Worm (Caenorhabditis elegans) whole organism, L4/young adult: ENCODE results near the gene idpp-6.

Experiments
- W03F9.2 ChIP-seq: fragments of 150-350 bp; optimal IDR thresholded peaks from 2 replicates; lab custom pipeline; 2014; ENCODE audit warnings: missing biosample characterization, missing genetic modification characterization
- dao-5 ChIP-seq: sonication (generic microtip); optimal IDR thresholded peaks from 2 replicates; lab custom pipeline; 2016; ENCODE audit warnings: missing genotype, missing genetic modification characterization, moderate library complexity, missing compliant biosample characterization
- him-1 ChIP-seq: sonication (generic microtip); optimal IDR thresholded peaks from 2 replicates; lab custom pipeline; 2016; ENCODE audit warnings: missing genotype, missing genetic modification reagents, missing genetic modification characterization, missing compliant biosample characterization

Gene idpp-6

DNA sequence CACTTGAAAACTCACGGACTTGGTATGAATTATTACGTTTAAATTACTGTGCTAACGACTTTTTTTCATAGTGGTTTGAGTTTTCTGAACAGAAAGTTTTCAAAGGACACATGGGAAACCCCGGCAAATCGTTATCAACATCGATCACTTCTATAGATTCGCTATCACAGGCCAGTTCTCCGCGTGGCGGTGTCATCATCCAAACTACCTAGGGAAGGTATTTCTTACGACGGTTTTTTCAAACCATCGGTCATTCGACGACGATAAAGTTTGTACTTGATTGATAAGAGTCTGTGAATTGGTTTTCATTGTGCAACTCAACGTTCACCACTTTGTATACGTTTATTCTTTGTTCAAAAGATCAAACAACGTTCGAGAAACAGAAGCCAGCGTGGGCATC lies 38.4 kb upstream of the idpp-6 start:
- TF ChIP-seq him-1 (no peak), W03F9.2 (peak; percentile 1), dao-5 (tag; lab: Kevin White, UChicago) (no peak)

DNA sequence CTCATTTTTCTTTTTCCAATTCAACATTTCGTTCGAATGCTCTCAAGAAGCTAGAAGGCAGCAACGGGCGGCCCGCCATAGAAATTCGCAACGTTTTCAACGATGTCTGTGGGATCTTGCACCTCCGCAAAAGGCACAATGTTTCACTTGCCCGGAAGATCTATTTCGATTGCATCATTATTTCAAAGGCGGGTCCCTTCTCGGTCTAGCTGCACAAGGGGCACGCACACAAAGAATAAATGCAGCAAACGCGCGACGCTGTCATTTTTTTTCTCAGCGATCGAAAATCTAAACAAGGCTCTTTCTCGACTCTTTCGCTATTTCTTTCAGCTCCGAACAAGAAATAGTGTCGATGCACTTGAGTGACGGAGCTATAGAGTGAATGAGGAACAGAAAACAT lies 38.0 kb upstream of the idpp-6 start:
- TF ChIP-seq him-1 (peak; percentile 26), dao-5 (tag; lab: Kevin White, UChicago) (no peak)

DNA sequence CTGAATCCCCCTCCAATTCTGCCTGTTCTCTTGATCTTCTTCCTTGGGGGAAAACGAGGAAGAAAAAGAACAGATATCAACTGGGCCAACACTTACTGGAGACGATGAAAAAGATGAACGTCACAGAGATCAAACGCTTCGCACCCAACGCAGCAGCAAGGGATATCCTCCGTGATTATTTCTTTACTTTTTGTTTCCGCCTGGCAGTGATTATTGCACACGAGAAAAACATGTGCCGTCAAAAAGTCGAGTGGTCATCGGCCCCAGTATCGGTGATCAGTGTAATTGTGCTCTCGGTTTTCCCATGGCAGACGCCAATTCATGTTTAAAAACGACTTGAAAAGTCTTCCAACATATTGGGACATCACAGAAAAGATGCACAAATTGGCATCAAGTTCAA lies 37.4 kb upstream of the idpp-6 start:
- TF ChIP-seq W03F9.2: no peak
- no peak for TF ChIP-seq dao-5 (tag; lab: Kevin White, UChicago)
- TF ChIP-seq him-1: no peak

DNA sequence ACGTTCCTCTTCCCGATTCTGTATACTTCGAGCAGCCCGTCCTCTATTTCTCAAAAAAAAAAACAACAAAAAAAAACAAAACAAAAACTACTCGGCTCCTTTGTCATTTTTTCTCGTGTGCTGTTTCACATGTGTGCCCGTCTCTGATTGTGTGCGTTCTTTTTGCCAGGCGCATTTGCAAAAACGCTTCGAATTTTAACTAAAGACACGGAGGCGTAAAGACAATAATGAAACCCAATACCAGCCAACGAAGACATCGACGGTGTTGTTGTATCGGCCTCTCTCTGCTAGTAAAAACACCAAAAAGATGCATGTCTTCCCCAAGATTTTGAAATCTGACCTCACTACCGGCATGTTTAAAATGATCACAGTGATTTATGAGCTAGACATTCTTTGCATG lies 36.1 kb upstream of the idpp-6 start:
- TF ChIP-seq W03F9.2: no peak
- no peak for TF ChIP-seq dao-5 (tag; lab: Kevin White, UChicago)

DNA sequence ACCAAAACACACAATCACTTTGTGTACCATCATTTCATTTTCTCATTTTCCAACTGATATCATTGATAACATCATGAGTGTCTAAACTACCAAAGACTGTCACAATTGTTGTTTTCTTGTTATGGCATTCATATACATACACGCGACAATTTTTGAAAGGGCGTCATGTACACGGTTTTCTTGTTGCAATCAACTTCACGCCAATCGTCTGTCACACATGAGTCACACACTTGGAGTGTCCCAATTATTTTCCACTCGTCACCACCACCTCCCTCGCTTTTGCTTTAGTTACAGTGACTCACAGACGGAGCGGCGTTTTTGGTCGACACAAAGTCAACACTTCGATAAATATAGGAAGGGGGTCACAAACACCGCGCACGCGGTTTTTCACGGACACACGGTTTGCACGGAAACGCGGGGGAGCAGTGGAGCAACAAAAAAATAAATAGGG lies 35.0 kb upstream of the idpp-6 start:
- no peak for TF ChIP-seq him-1
- no peak for TF ChIP-seq dao-5 (tag; lab: Kevin White, UChicago)
- TF ChIP-seq W03F9.2: no peak

DNA sequence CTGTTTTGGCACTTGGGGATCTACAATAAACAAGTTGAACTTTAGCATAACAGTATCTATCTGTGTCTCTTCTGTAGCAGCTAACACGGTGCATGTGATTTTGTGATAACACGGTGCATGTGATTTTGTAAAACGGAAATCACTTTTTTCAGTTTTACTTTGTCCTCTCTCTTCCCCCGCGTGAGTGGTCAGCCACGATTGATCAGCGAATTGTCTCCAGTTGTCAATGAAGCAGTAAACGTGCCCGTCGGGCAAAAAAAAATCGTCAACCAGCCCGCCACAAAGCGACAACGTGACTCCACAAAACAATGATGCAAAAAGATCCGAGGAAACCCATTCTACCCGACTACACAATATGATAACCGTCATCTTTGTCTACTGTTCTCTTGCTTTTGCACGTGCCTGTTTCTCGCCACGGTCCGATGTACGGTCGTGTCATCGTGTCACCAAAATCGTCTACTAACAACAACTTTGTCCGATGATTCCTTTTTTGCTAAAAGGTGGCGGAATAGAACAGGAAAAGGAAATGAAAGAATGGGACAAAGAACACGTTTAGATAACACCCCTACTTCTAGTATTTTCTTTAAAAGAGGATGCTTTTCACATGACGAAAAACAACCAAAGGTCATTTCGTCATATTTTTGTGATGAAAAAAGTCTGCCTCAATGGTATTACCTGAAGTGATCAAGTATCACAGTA lies 33.7 kb upstream of the idpp-6 start:
- TF ChIP-seq dao-5 (tag; lab: Kevin White, UChicago): no peak
- TF ChIP-seq him-1: no peak
- TF ChIP-seq W03F9.2: no peak

DNA sequence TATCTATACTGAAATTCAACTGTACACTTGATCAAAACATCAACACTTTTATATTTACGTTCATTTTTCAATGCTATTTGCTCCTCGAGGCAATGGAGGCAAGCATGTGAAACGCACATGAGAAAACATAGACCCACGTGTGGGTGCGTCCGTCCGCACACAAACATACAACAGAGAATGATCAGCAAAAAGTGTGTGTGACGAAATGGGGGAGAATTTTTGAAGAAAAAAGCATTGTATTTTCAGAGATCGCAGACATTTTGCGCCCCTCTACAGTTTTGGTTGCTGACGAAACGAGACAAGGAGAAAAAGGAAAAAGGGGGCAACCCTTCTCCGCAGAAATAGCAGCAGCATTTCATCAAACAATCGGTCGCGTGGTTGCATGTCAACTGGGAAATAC lies 32.8 kb upstream of the idpp-6 start:
- TF ChIP-seq W03F9.2 (peak; percentile 49), him-1 (peak; percentile 77), dao-5 (tag; lab: Kevin White, UChicago) (no peak)

DNA sequence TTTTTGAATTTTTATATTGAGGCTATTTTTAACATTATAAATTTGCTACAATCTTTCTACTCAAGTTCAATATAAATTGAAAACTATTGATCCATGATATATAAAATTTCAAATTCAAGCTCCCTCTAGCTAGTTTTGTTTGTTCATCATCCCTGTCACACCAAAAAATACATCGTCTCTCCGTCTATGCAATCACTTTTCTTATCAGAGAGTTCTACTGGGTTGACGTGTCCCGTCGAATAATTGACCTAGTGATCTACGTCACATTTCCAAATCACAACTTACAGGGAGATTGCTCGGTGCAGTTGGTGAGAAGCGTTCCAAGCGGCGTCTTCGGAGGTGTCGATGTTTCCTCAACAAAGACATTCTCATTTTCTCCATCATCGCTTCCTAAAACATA lies 21.7 kb upstream of the idpp-6 start:
- TF ChIP-seq him-1: no peak
- TF ChIP-seq dao-5 (tag; lab: Kevin White, UChicago): no peak
- TF ChIP-seq W03F9.2: no peak

DNA sequence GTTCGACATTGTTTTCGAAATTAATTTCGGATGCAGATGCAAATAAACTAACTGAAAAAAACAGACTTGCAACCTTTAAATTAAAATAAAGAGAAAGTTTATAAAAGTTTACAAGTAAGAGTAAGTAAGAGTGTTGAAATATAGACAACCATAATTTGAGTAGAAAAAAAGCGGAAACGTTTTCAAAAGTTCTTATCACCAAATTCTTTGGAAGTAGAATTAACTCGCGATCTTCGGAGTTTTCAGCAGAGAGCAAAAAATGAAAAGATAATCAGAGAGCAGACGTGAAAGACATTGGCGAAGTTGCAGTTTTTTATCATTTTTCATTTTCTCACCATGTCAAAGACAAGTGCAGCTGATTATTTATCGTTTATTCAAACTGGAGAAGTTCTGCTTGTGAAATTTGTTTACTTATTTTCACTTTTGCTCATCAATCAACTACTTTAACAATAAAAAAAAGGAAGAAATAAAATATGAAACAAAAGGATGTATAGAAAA lies 21.2 kb upstream of the idpp-6 start, which contains the start of gene abts-4:
abts-4 (minus strand) TSS at position 51 of the 498 bp plus-strand sequence.
- TF ChIP-seq W03F9.2 (no peak), him-1 (no peak), dao-5 (tag; lab: Kevin White, UChicago) (no peak)

DNA sequence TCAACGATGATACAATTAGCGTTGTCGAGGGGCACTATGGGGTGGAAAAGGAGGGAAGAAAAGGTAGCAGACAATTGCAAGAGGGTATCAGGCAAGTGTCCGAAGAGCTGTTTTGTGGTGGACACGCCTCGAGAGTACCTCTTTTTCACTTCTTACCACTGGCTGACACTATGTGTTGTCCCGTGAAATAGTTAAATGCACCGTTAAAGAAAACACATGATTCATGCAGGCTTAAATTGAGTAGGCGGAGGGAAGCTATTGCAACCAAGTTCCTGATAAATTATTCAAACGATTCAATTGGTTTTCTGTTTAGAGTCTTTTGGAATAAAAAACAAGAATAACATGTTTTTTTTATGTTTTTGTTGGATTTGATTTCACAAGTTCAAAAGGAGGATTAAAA lies 4.9 kb upstream of the idpp-6 start, which contains the start of gene irk-1:
irk-1 (minus strand) TSS at position 101 of the 400 bp plus-strand sequence.
- no peak for TF ChIP-seq him-1
- TF ChIP-seq W03F9.2: no peak
- TF ChIP-seq dao-5 (tag; lab: Kevin White, UChicago): no peak

DNA sequence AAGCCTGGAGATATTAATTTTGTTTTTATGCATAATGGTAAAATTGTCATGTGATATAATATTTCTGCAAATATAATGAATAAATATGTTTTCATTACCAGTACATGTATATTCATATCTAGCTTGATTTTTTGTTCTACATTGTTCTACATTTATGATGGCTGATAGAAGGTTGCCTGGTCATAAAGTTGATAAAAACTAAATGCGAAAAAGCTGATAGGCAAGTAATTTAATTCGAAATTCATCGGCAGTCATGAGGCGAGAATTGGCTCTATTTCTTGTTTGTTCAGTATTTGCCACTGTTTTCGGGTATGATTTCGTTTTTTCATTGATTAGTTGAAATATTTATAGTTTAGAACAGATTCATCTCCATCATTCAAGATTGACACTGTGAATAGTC lies 1.2 kb downstream of the idpp-6 start, which contains the start of gene bgal-2:
bgal-2 (plus strand) TSS at position 231 of the 400 bp plus-strand sequence.
- TF ChIP-seq dao-5 (tag; lab: Kevin White, UChicago) (no peak), him-1 (no peak), W03F9.2 (no peak)

DNA sequence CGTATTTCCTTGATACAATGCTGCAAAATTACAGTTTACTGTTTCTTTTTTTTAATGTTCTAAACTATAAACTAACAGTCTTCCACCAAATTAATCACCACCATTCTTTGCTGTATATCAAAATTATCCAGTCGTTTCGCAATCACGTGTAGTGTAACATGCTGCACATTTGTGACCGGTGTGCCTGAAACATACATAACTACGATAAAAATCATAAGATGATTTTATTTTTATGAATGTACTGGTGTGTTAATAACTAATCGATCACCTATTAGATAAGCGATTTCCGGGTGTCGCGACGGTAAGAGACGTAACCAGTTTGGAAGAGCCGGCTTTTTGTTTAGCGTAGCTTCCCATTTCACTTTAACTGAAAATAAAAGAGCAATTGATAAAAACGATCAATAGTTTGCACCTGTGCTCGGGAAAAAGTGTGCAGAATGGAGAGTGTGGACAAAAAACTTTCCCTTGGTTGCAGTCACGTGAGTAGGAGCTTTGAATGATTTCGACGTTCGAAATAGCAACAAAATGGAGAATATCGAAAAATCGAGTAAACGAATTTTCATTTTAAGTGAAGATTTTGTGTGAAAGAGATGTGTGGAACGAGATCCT lies 6.1 kb downstream of the idpp-6 start, which contains the start of gene sgca-1:
sgca-1 (minus strand) TSS at position 584 of the 609 bp plus-strand sequence.
- TF ChIP-seq W03F9.2 (no peak), dao-5 (tag; lab: Kevin White, UChicago) (no peak), him-1 (no peak)

DNA sequence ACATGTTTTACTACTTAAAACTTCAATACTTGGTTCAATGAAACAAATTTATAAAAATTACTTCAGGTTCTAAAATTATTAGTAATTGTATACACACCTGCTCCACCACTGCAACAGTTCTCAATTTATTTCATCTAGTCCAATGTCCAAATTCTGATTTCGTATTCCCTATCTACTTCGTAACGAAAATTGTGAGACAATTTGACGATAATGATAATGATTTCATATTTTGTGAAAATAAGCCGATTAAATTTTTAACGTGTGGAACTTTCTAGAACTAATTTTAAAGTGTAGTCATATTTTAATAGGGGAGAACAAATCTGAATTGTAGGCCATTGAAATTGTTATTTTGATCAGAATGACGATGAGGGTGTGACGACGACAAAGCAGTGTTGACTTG lies 7.5 kb downstream of the idpp-6 start:
- TF ChIP-seq W03F9.2: no peak
- no peak for TF ChIP-seq him-1
- no peak for TF ChIP-seq dao-5 (tag; lab: Kevin White, UChicago)

DNA sequence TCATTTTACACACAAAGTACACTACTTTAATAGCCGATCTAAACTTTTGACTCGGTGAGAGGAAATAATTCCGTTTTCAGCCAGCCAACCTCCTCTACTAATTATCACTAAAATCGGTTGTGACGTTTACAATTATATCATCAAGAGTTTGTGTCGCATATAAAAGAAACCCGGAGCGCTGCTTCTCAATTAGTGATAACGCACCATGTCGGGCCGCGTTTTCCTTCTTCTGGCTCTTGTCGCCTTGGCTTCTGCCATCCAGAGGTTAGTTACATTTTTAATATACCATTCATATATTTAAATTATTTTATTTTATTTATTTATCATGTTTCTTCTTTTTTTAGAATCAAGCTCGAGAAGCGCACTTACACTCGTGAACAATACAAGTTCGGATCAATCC lies 8.0 kb downstream of the idpp-6 start, which contains the start of gene asp-3:
asp-3 (plus strand) TSS at position 79 of the 400 bp plus-strand sequence.
- TF ChIP-seq him-1 (no peak), W03F9.2 (no peak), dao-5 (tag; lab: Kevin White, UChicago) (no peak)
